Fruit fly (Drosophila melanogaster) whole organism, prepupa: Measurements from ENCODE around the gene CG17271.

Experiments
- CG10669 ChIP-seq: fragments of 200-800 bp; sonication (Bioruptor generic); optimal IDR thresholded peaks from 3 replicates; lab custom pipeline; 2018; ENCODE audit warnings: missing biosample characterization, mild to moderate bottlenecking, missing genetic modification characterization, moderate library complexity
- CG11902 ChIP-seq: fragments of 200-800 bp; sonication (Bioruptor generic); optimal IDR thresholded peaks from 3 replicates; lab custom pipeline; 2016; ENCODE audit warnings: missing biosample characterization, missing genetic modification characterization
- CG32006 ChIP-seq: fragments of 200-800 bp; sonication (Bioruptor generic); optimal IDR thresholded peaks from 3 replicates; lab custom pipeline; 2017; ENCODE audit warnings: missing biosample characterization, mild to moderate bottlenecking, missing genetic modification characterization
- CG8319 ChIP-seq: fragments of 200-800 bp; sonication (Bioruptor generic); optimal IDR thresholded peaks from 3 replicates; lab custom pipeline; 2016; ENCODE audit warnings: missing biosample characterization, missing genetic modification characterization
- CG8632 ChIP-seq: fragments of 200-800 bp; sonication (Bioruptor generic); optimal IDR thresholded peaks from 3 replicates; lab custom pipeline; 2016; ENCODE audit warnings: missing biosample characterization, missing genetic modification characterization
- CG9139 ChIP-seq: fragments of 200-800 bp; sonication (Bioruptor generic); optimal IDR thresholded peaks from 3 replicates; lab custom pipeline; 2017; ENCODE audit warnings: missing biosample characterization, mild to moderate bottlenecking, missing genetic modification characterization
- Eip75B ChIP-seq: fragments of 200-800 bp; sonication (Bioruptor generic); optimal IDR thresholded peaks from 3 replicates; lab custom pipeline; 2016; ENCODE audit warnings: missing biosample characterization, missing genetic modification characterization
- Lpt ChIP-seq: fragments of 200-800 bp; sonication (Bioruptor generic); optimal IDR thresholded peaks from 3 replicates; lab custom pipeline; 2016; ENCODE audit warnings: missing biosample characterization, missing genetic modification characterization
- OdsH ChIP-seq: fragments of 200-800 bp; sonication (Bioruptor generic); optimal IDR thresholded peaks from 3 replicates; lab custom pipeline; 2016; ENCODE audit warnings: missing biosample characterization, missing genetic modification characterization
- Sox15 ChIP-seq: fragments of 200-800 bp; sonication (Bioruptor generic); optimal IDR thresholded peaks from 3 replicates; lab custom pipeline; 2016; ENCODE audit warnings: missing biosample characterization, missing genetic modification characterization
- achi ChIP-seq: fragments of 200-800 bp; sonication (Bioruptor generic); optimal IDR thresholded peaks from 3 replicates; lab custom pipeline; 2016; ENCODE audit warnings: missing biosample characterization, missing genetic modification characterization
- eg ChIP-seq: fragments of 200-800 bp; sonication (Bioruptor generic); IDR thresholded peaks from 3 replicates; pipeline ENCODE4 v1.3.6; 2022; ENCODE audit warnings: missing biosample characterization, missing genetic modification characterization
- topi ChIP-seq: fragments of 200-800 bp; sonication (Bioruptor generic); optimal IDR thresholded peaks from 3 replicates; lab custom pipeline; 2016; ENCODE audit warnings: missing biosample characterization, missing genetic modification characterization

DNA sequence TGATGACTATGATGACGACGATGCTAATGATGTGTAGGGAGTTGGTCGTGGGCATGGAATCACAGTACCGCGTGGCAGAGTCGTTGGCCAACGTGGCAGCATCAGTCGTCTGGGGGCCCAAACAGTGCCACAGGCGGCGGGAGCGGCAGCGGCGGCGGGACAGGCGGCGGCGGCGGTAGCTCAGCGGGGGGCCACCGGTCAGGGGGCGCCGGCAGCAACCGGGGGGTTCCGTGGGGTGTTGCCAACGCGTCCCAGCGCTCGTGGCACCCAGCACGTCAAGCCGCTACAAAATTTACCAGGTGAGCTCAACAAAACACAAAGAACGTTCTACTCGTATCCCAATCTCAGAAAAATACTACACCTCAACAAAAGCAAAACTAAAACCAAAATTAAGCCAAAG lies 19.4 kb downstream of the CG17271 start:
- TF ChIP-seq CG10669 (GFP tag; lab: Kevin White, UChicago) (no peak), Eip75B (GFP tag; lab: Kevin White, UChicago) (no peak), eg (GFP tag; lab: Robert Waterston, UW) (no peak), CG9139 (GFP tag; lab: Kevin White, UChicago) (no peak), CG8632 (GFP tag; lab: Kevin White, UChicago) (no peak), topi (no peak), achi (GFP tag; lab: Kevin White, UChicago) (no peak), CG8319 (no peak), Lpt (GFP tag; lab: Kevin White, UChicago) (no peak), OdsH (GFP tag; lab: Kevin White, UChicago) (no peak), CG32006 (GFP tag; lab: Kevin White, UChicago) (no peak), CG11902 (GFP tag; lab: Kevin White, UChicago) (no peak), Sox15 (GFP tag; lab: Kevin White, UChicago) (no peak)
